Fruit fly (Drosophila melanogaster): ENCODE results near the gene csw.

Gene csw

DNA sequence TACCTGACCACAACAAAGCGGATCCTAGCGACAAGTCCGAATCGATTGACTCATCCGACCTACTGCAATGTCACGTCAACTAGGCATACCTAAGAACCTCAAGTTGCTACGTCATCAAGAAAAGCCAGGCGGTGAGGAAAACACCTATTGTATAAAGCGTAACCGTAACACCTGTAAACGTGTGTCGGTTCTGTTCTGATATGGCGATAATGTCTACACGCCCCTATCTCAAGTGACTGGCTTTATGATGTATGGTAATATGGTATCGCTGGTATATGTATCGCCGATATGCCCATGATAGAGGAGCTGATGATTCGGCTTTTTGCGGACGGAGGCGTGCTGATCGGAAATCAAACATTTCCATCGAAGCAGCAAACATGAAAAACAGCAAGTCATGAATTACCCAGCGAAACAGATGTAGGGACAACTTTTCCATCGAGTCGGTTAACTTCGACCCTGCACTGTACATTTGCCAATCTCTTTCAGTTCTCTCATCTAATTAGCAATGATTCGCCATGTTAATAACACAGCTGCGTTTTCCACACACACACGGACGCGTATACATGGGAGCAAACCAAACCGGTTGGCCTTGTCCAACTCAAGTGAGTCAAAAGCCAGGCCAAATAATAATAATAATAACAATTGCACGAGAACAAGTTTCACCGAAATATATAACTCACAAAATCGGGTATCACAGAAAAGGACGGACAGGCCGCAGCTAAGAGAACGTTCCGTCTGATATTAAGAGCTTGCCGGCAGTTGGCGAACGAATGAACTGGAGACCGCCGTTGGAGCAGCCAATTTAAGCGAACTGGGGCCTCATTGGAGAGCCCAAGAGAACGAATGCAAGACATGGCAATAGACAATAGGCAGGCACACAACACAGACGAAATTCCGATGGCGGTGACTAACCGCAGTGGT is 24.0 kb upstream of the csw start (continued):
- TF ChIP-seq cas (GFP tag; IDR thresholded peaks at IDR 0.05), result no peak
- no peak for TF ChIP-seq nom (GFP tag; optimal IDR thresholded peaks at IDR 0.05)
- no peak for TF ChIP-seq Xbp1 (GFP tag; optimal IDR thresholded peaks at IDR 0.05)
- peak; percentile 11 for TF ChIP-seq cg (GFP tag; optimal IDR thresholded peaks at IDR 0.05)
- peak; percentile 42 for TF ChIP-seq CG13894 (tag; optimal IDR thresholded peaks at IDR 0.05)
- no peak for TF ChIP-seq fd96Cb (tag; optimal IDR thresholded peaks at IDR 0.05)
- no peak for TF ChIP-seq CG7839 (tag; optimal IDR thresholded peaks at IDR 0.05)
- TF ChIP-seq D19B (GFP tag; optimal IDR thresholded peaks at IDR 0.05), result no peak
- TF ChIP-seq Optix (GFP tag; IDR thresholded peaks at IDR 0.05), result no peak
- peak; percentile 53 for TF ChIP-seq kni (GFP tag; optimal IDR thresholded peaks at IDR 0.05)
- 0 out of 2 replicates have a peak, but pooled peaks have one; percentile 6 for TF ChIP-seq amos (GFP tag; IDR thresholded peaks at IDR 0.05; ENCODE audit: partially characterized antibody)
- no peak for TF ChIP-seq CG3726 (GFP tag; IDR thresholded peaks at IDR 0.05)
- no peak for TF ChIP-seq CG32532 (GFP tag; IDR thresholded peaks at IDR 0.05)
- TF ChIP-seq gcm (GFP tag; optimal IDR thresholded peaks at IDR 0.05), result no peak
- TF ChIP-seq CG8388 (GFP tag; optimal IDR thresholded peaks at IDR 0.05), result no peak
- no peak for TF ChIP-seq CG11247 (GFP tag; IDR thresholded peaks at IDR 0.05)
- no peak for TF ChIP-seq Poxn (GFP tag; IDR thresholded peaks at IDR 0.05)
- TF ChIP-seq nmo (GFP tag; optimal IDR thresholded peaks at IDR 0.05), result no peak
- TF ChIP-seq jumu (GFP tag; optimal IDR thresholded peaks at IDR 0.05), result no peak
- TF ChIP-seq al (GFP tag; IDR thresholded peaks at IDR 0.05), result no peak
- TF ChIP-seq E2f2 (GFP tag; IDR thresholded peaks at IDR 0.05), result no peak
- peak; percentile 6 for TF ChIP-seq Hey (tag; optimal IDR thresholded peaks at IDR 0.05)
- TF ChIP-seq Trl (optimal IDR thresholded peaks at IDR 0.05), result peak; percentile 12 to 54
- TF ChIP-seq Trl (GFP tag; optimal IDR thresholded peaks at IDR 0.05), result no peak
- TF ChIP-seq usp (GFP tag; optimal IDR thresholded peaks at IDR 0.05), result no peak
- TF ChIP-seq mirr (GFP tag; optimal IDR thresholded peaks at IDR 0.05), result peak; percentile 43
- no peak for TF ChIP-seq MTF-1 (GFP tag; optimal IDR thresholded peaks at IDR 0.05; ENCODE audit: borderline replicate concordance)
- peak; percentile 40 for TF ChIP-seq lab (GFP tag; optimal IDR thresholded peaks at IDR 0.05)
- TF ChIP-seq Med (GFP tag), result peak; percentile 9

DNA sequence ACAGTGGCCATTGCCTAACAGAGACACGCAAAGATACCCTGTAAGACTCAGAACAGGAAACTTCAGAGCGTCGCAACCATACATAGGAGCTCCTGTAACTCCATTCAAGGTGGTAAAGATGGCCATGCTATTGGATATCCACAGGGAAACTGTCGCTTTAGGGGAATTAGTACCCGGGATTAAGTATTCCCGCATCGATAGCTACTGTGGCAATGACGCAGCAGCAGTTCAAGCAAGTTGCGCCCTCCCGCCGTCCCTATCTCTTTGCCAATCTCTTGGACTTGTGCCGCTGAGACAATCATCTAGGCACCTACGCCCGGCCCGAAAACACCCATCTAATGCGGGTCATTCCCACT is 23.3 kb upstream of the csw start:
- peak; percentile 54 for TF ChIP-seq maf-S (GFP tag; optimal IDR thresholded peaks at IDR 0.05)
- TF ChIP-seq Sox102F (GFP tag; optimal IDR thresholded peaks at IDR 0.05), result peak; percentile 48
- TF ChIP-seq CG2678 (tag; optimal IDR thresholded peaks at IDR 0.05), result peak; percentile 78
- TF ChIP-seq eyg (GFP tag; optimal IDR thresholded peaks at IDR 0.05), result peak; percentile 58
- peak; percentile 95 for TF ChIP-seq Med (GFP tag)
- no peak for TF ChIP-seq CG5245 (GFP tag; optimal IDR thresholded peaks at IDR 0.05)
- peak; percentile 43 for TF ChIP-seq CG10979 (tag; optimal IDR thresholded peaks at IDR 0.05)
- TF ChIP-seq CG11695 (GFP tag; IDR thresholded peaks at IDR 0.05), result peak; percentile 81
- TF ChIP-seq Tbp (GFP tag; optimal IDR thresholded peaks at IDR 0.05), result no peak
- peak; percentile 69 for TF ChIP-seq dmrt99B (tag; optimal IDR thresholded peaks at IDR 0.05)
- TF ChIP-seq sna (GFP tag; IDR thresholded peaks at IDR 0.05; ENCODE audit: partially characterized antibody), result no peak
- TF ChIP-seq CG6854 (GFP tag; optimal IDR thresholded peaks at IDR 0.05), result peak; percentile 56
- TF ChIP-seq Gsc (GFP tag; IDR thresholded peaks at IDR 0.05), result 0 out of 2 replicates have a peak, but pooled peaks have one; percentile 38
- peak; percentile 44 for TF ChIP-seq Myb (GFP tag; optimal IDR thresholded peaks at IDR 0.05)
- peak; percentile 79 for TF ChIP-seq CG32532 (GFP tag; IDR thresholded peaks at IDR 0.05)
- peak; percentile 33 for TF ChIP-seq Camta (GFP tag; optimal IDR thresholded peaks at IDR 0.05)
- TF ChIP-seq CG12104 (GFP tag; optimal IDR thresholded peaks at IDR 0.05), result peak; percentile 9
- no peak for TF ChIP-seq CTCF (GFP tag; optimal IDR thresholded peaks at IDR 0.05)
- TF ChIP-seq Dip2 (GFP tag; IDR thresholded peaks at IDR 0.05), result no peak
- no peak for TF ChIP-seq amos (GFP tag; IDR thresholded peaks at IDR 0.05; ENCODE audit: partially characterized antibody)
- peak; percentile 74; the same call in 2 of the 3 replicates for TF ChIP-seq zfh1 (GFP tag; IDR thresholded peaks at IDR 0.05)
- TF ChIP-seq CG3847 (GFP tag; IDR thresholded peaks at IDR 0.05), result peak; percentile 75
- TF ChIP-seq CG7928 (GFP tag; optimal IDR thresholded peaks at IDR 0.05), result no peak
- TF ChIP-seq HmgD (GFP tag; optimal IDR thresholded peaks at IDR 0.05), result no peak
- peak; percentile 41; the same call in 1 of the 2 replicates for TF ChIP-seq CG11085 (GFP tag; IDR thresholded peaks at IDR 0.05)

All from whole organism, embryonic.